Fruit fly (Drosophila melanogaster) whole organism, embryonic: ENCODE measurements around the gene Pep.
A peak's percentile ranks its signal among the peaks of the same experiment; 100 is the strongest.

ENCODE experiments used
- Abd-B ChIP-seq: fragments of 200-800 bp; sonication (Bioruptor generic); optimal IDR thresholded peaks from 2 replicates; lab custom pipeline; 2018; ENCODE audit warnings: missing biosample characterization, mild to moderate bottlenecking, missing genetic modification characterization, moderate library complexity
- B-H1 ChIP-seq: fragments of 200-800 bp; sonication (Bioruptor generic); IDR thresholded peaks from 3 replicates; pipeline ENCODE4 v1.3.6; 2022; ENCODE audit warnings: missing biosample characterization, missing genetic modification characterization
- Bgb ChIP-seq: fragments of 200-800 bp; sonication (Bioruptor generic); IDR thresholded peaks from 2 replicates; pipeline ENCODE4 v1.3.6; 2022; ENCODE audit warnings: missing biosample characterization, missing genetic modification characterization; ENCODE audit not compliant: partially characterized antibody
- CG10274 ChIP-seq: fragments of 200-800 bp; sonication (Bioruptor generic); optimal IDR thresholded peaks from 3 replicates; lab custom pipeline; 2017; ENCODE audit warnings: missing biosample characterization, mild to moderate bottlenecking, missing genetic modification characterization
- CG10654 ChIP-seq: fragments of 200-800 bp; sonication (Bioruptor generic); optimal IDR thresholded peaks from 2 replicates; lab custom pipeline; 2016; ENCODE audit warnings: missing biosample characterization, missing genetic modification characterization
- CG14014 ChIP-seq: fragments of 200-800 bp; sonication (Bioruptor generic); IDR thresholded peaks from 2 replicates; pipeline ENCODE4 v1.3.6; 2022; ENCODE audit warnings: missing biosample characterization, missing genetic modification characterization
- CG14710 ChIP-seq: fragments of 200-800 bp; sonication (Bioruptor generic); optimal IDR thresholded peaks from 3 replicates; lab custom pipeline; 2019; ENCODE audit warnings: missing biosample characterization, mild to moderate bottlenecking, missing genetic modification characterization, moderate library complexity
- CG16779 ChIP-seq: fragments of 200-800 bp; sonication (Bioruptor generic); IDR thresholded peaks from 2 replicates; pipeline ENCODE4 v1.3.6; 2022; ENCODE audit warnings: missing biosample characterization, missing genetic modification characterization
- CG18764 ChIP-seq: fragments of 200-800 bp; sonication (Bioruptor generic); optimal IDR thresholded peaks from 3 replicates; lab custom pipeline; 2016; ENCODE audit warnings: missing biosample characterization, missing genetic modification characterization
- CG30020 ChIP-seq: fragments of 200-800 bp; optimal IDR thresholded peaks from 2 replicates; lab custom pipeline; 2019; ENCODE audit warnings: missing biosample characterization, mild to moderate bottlenecking, missing genetic modification characterization, moderate library complexity
- CG3065 ChIP-seq: fragments of 200-800 bp; sonication (Bioruptor generic); optimal IDR thresholded peaks from 2 replicates; lab custom pipeline; 2016; ENCODE audit warnings: missing biosample characterization, missing genetic modification characterization
- CG4360 ChIP-seq: fragments of 200-800 bp; sonication (Bioruptor generic); IDR thresholded peaks from 2 replicates; pipeline ENCODE4 v1.3.6; 2022; ENCODE audit warnings: missing biosample characterization, missing genetic modification characterization
- CG4854 ChIP-seq: fragments of 200-800 bp; sonication (Bioruptor generic); optimal IDR thresholded peaks from 2 replicates; lab custom pipeline; 2016; ENCODE audit warnings: missing biosample characterization, missing genetic modification characterization, inconsistent platforms
- CG5245 ChIP-seq: fragments of 200-800 bp; sonication (Bioruptor generic); optimal IDR thresholded peaks from 3 replicates; lab custom pipeline; 2016; ENCODE audit warnings: missing biosample characterization, missing genetic modification characterization
- CG6175 ChIP-seq: fragments of 200-800 bp; sonication (Bioruptor generic); IDR thresholded peaks from 3 replicates; pipeline ENCODE4 v1.3.6; 2022; ENCODE audit warnings: missing biosample characterization, missing genetic modification characterization
- CG6254 ChIP-seq: fragments of 200-800 bp; sonication (Bioruptor generic); optimal IDR thresholded peaks from 3 replicates; lab custom pipeline; 2017; ENCODE audit warnings: mild to moderate bottlenecking, missing biosample characterization, missing genetic modification reagents, missing genetic modification characterization
- CG7556 ChIP-seq: fragments of 200-800 bp; sonication (Bioruptor generic); optimal IDR thresholded peaks from 2 replicates; lab custom pipeline; 2017; ENCODE audit warnings: missing biosample characterization, mild to moderate bottlenecking, missing genetic modification characterization
- CG8359 ChIP-seq: fragments of 200-800 bp; sonication (Bioruptor generic); optimal IDR thresholded peaks from 2 replicates; lab custom pipeline; 2017; ENCODE audit warnings: missing biosample characterization, mild to moderate bottlenecking, missing genetic modification characterization, borderline replicate concordance
- Ets65A ChIP-seq: fragments of 200-800 bp; sonication (Bioruptor generic); peaks from one replicate; lab custom pipeline; 2016; ENCODE audit warnings: missing biosample characterization, missing genetic modification characterization
- Fer1 ChIP-seq: fragments of 200-800 bp; sonication (Bioruptor generic); optimal IDR thresholded peaks from 2 replicates; lab custom pipeline; 2017; ENCODE audit warnings: missing biosample characterization, mild to moderate bottlenecking, missing genetic modification characterization
- Fer3 ChIP-seq: fragments of 200-800 bp; sonication (Bioruptor generic); optimal IDR thresholded peaks from 2 replicates; lab custom pipeline; 2018; ENCODE audit warnings: missing biosample characterization, mild to moderate bottlenecking, missing genetic modification characterization, moderate library complexity
- Med ChIP-seq: fragments of 200-800 bp; sonication (Bioruptor generic); peaks from one replicate; lab custom pipeline; 2016; ENCODE audit warnings: missing biosample characterization, missing genetic modification characterization, mild to moderate bottlenecking, inconsistent platforms, moderate library complexity
- Myb ChIP-seq: fragments of 200-800 bp; sonication (Bioruptor generic); optimal IDR thresholded peaks from 2 replicates; lab custom pipeline; 2016; ENCODE audit warnings: missing biosample characterization, missing genetic modification characterization
- Oaz ChIP-seq: fragments of 200-800 bp; sonication (Bioruptor generic); IDR thresholded peaks from 2 replicates; pipeline ENCODE4 v1.3.6; 2022; ENCODE audit warnings: missing biosample characterization, missing genetic modification characterization
- Taf1 ChIP-seq: fragments of 200-800 bp; sonication (Bioruptor generic); IDR thresholded peaks from 2 replicates; pipeline ENCODE4 v1.3.6; 2022; ENCODE audit warnings: missing biosample characterization, missing genetic modification characterization
- ara ChIP-seq: fragments of 200-800 bp; sonication (Bioruptor generic); IDR thresholded peaks from 2 replicates; pipeline ENCODE4 v1.3.6; 2022; ENCODE audit warnings: missing biosample characterization, missing genetic modification characterization
- bsh ChIP-seq, 2 experiments: fragments of 200-800 bp; sonication (Bioruptor generic); optimal IDR thresholded peaks; 2 replicates each; lab custom pipeline; 2017 to 2018; ENCODE audit warnings: mild to moderate bottlenecking in 2 of 2, missing biosample characterization in 2 of 2, missing genetic modification characterization in 2 of 2, moderate library complexity in 1 of 2
- en ChIP-seq: fragments of 200-800 bp; sonication (Bioruptor generic); optimal IDR thresholded peaks from 2 replicates; lab custom pipeline; 2016; ENCODE audit warnings: missing biosample characterization, missing genetic modification characterization
- gro ChIP-seq: fragments of 200-800 bp; sonication (Bioruptor generic); optimal IDR thresholded peaks from 2 replicates; lab custom pipeline; 2016; ENCODE audit warnings: missing biosample characterization, missing genetic modification characterization
- gsb ChIP-seq: fragments of 200-800 bp; sonication (Bioruptor generic); IDR thresholded peaks from 2 replicates; pipeline ENCODE4 v1.3.6; 2022; ENCODE audit warnings: missing biosample characterization, missing genetic modification characterization
- gt ChIP-seq: fragments of 200-800 bp; sonication (Bioruptor generic); IDR thresholded peaks from 2 replicates; pipeline ENCODE4 v1.3.6; 2022; ENCODE audit warnings: missing biosample characterization, missing genetic modification characterization
- hkb ChIP-seq, 2 experiments: fragments of 200-800 bp in 1 of 2; fragments of >200 bp in 1 of 2; sonication (Bioruptor generic) in 1 of 2; IDR thresholded peaks in 1 of 2; optimal IDR thresholded peaks in 1 of 2; 2 replicates each; pipeline versions ENCODE4 v1.3.6 to Lab custom; 2017 to 2022; ENCODE audit warnings: missing biosample characterization in 1 of 2, missing genetic modification characterization in 1 of 2
- lilli ChIP-seq: fragments of 200-800 bp; sonication (Bioruptor generic); optimal IDR thresholded peaks from 3 replicates; lab custom pipeline; 2016; ENCODE audit warnings: missing biosample characterization, missing genetic modification characterization
- lmd ChIP-seq: fragments of 200-800 bp; sonication (Bioruptor generic); IDR thresholded peaks from 2 replicates; pipeline ENCODE4 v1.3.6; 2022; ENCODE audit warnings: missing biosample characterization, missing genetic modification characterization
- nom ChIP-seq: fragments of 200-800 bp; sonication (Bioruptor generic); optimal IDR thresholded peaks from 2 replicates; lab custom pipeline; 2017; ENCODE audit warnings: missing biosample characterization, missing genetic modification characterization, mild to moderate bottlenecking, moderate library complexity, missing genetic modification reagents
- prd ChIP-seq, 3 experiments: fragments of >200 bp in 2 of 3; fragments of 200-800 bp in 1 of 3; sonication (Bioruptor generic) in 1 of 3; optimal IDR thresholded peaks in 2 of 3; IDR thresholded peaks in 1 of 3; 2 replicates in 2 of 3; 3 replicates in 1 of 3; pipeline versions ENCODE4 v1.3.6 to Lab custom; 2017 to 2022; ENCODE audit warnings: missing biosample characterization in 1 of 3, missing genetic modification characterization in 1 of 3
- pzg ChIP-seq: fragments of 200-800 bp; sonication (Bioruptor generic); optimal IDR thresholded peaks from 3 replicates; lab custom pipeline; 2018; ENCODE audit warnings: missing biosample characterization, mild to moderate bottlenecking, missing genetic modification characterization, moderate library complexity
- ranshi ChIP-seq: fragments of 200-800 bp; sonication (Bioruptor generic); IDR thresholded peaks from 2 replicates; pipeline ENCODE4 v1.3.6; 2022; ENCODE audit warnings: missing biosample characterization, missing genetic modification characterization
- row ChIP-seq: fragments of 200-800 bp; sonication (Bioruptor generic); IDR thresholded peaks from 3 replicates; pipeline ENCODE4 v1.3.6; 2022; ENCODE audit warnings: missing biosample characterization, missing genetic modification characterization
- salm ChIP-seq: fragments of 200-800 bp; sonication (Bioruptor generic); optimal IDR thresholded peaks from 2 replicates; lab custom pipeline; 2018; ENCODE audit warnings: missing biosample characterization, mild to moderate bottlenecking, missing genetic modification characterization
- scrt ChIP-seq: fragments of 200-800 bp; sonication (Bioruptor generic); optimal IDR thresholded peaks from 2 replicates; lab custom pipeline; 2018; ENCODE audit warnings: missing biosample characterization, mild to moderate bottlenecking, missing genetic modification characterization, moderate library complexity
- sim ChIP-seq: fragments of 200-800 bp; sonication (Bioruptor generic); IDR thresholded peaks from 2 replicates; pipeline ENCODE4 v1.3.6; 2022; ENCODE audit warnings: missing biosample characterization, missing genetic modification characterization
- sima ChIP-seq: fragments of 200-800 bp; sonication (Bioruptor generic); optimal IDR thresholded peaks from 2 replicates; lab custom pipeline; 2016; ENCODE audit warnings: missing biosample characterization, missing genetic modification characterization
- stc ChIP-seq: fragments of 200-800 bp; sonication (Bioruptor generic); IDR thresholded peaks from 2 replicates; pipeline ENCODE4 v1.3.6; 2022; ENCODE audit warnings: missing biosample characterization, missing genetic modification characterization
- tin ChIP-seq: fragments of 200-800 bp; sonication (Bioruptor generic); optimal IDR thresholded peaks from 3 replicates; lab custom pipeline; 2016; ENCODE audit warnings: missing biosample characterization, missing genetic modification characterization
- vvl ChIP-seq: fragments of 200-800 bp; sonication (Bioruptor generic); IDR thresholded peaks from 2 replicates; pipeline ENCODE4 v1.3.6; 2022; ENCODE audit warnings: missing biosample characterization, missing genetic modification characterization

Pep gene

dm6 chr3L:17642017-17642416, 2.8 kb downstream of the Pep start:
- no peak for TF ChIP-seq bsh (GFP tag; optimal IDR thresholded peaks at IDR 0.05; lab: Kevin White, UChicago)
- TF ChIP-seq Myb (GFP tag; lab: Kevin White, UChicago), result no peak
- no peak for TF ChIP-seq row (GFP tag; lab: Robert Waterston, UW)
- peak; percentile 93 for TF ChIP-seq CG4360 (GFP tag; lab: Robert Waterston, UW)
- TF ChIP-seq CG6254 (GFP tag; lab: Kevin White, UChicago), result no peak
- TF ChIP-seq CG10654 (GFP tag; lab: Kevin White, UChicago), result no peak
- TF ChIP-seq, all 482 proteins: peak for 1

- TF ChIP-seq hkb (optimal IDR thresholded peaks at IDR 0.05; lab: Kevin White, UChicago) (no peak), hkb (GFP tag; IDR thresholded peaks at IDR 0.05; lab: Robert Waterston, UW) (no peak), CG18764 (GFP tag; lab: Kevin White, UChicago) (no peak), Med (GFP tag; lab: Kevin White, UChicago) (peak; percentile 69), Ets65A (peak; percentile 82), prd (optimal IDR thresholded peaks at IDR 0.05; lab: Kevin White, UChicago) (no peak), prd (GFP tag; IDR thresholded peaks at IDR 0.05; lab: Robert Waterston, UW) (0 out of 3 replicates have a peak, but pooled peaks have one; percentile 22)
Measured at dm6 chr3L:17638649-17639048, 6.2 kb downstream of the Pep start.

- TF ChIP-seq Taf1 (no peak), stc (GFP tag; lab: Robert Waterston, UW) (no peak), gt (GFP tag; lab: Robert Waterston, UW) (no peak), sima (GFP tag; lab: Kevin White, UChicago) (no peak), salm (tag; lab: Kevin White, UChicago) (no peak), Bgb (no peak), CG10274 (GFP tag; lab: Kevin White, UChicago) (no peak), tin (GFP tag; lab: Kevin White, UChicago) (no peak), CG3065 (GFP tag; lab: Kevin White, UChicago) (no peak), en (GFP tag; lab: Kevin White, UChicago) (no peak), Fer1 (GFP tag; lab: Kevin White, UChicago) (no peak), pzg (GFP tag; lab: Kevin White, UChicago) (no peak)
Measured at dm6 chr3L:17637809-17638208, 7.0 kb downstream of the Pep start.

dm6 chr3L:17633142-17633541, 11.7 kb downstream of the Pep start, which contains the start of gene CG7497:
CG7497 (plus strand) TSS chr3L:17633449.
- TF ChIP-seq vvl (GFP tag; lab: Robert Waterston, UW), result peak; percentile 47; the same call in 1 of the 2 replicates
- TF ChIP-seq Abd-B, result no peak
- no peak for TF ChIP-seq CG8359
- TF ChIP-seq CG30020 (tag; lab: Kevin White, UChicago), result no peak
- TF ChIP-seq Med (GFP tag; lab: Kevin White, UChicago), result peak; percentile 58
- TF ChIP-seq sim, result no peak
- 0 out of 2 replicates have a peak, but pooled peaks have one; percentile 19 for TF ChIP-seq ara (GFP tag; lab: Robert Waterston, UW)
- TF ChIP-seq CG14014 (GFP tag; lab: Robert Waterston, UW), result no peak
- no peak for TF ChIP-seq CG16779
- peak; percentile 52 for TF ChIP-seq scrt (GFP tag; lab: Kevin White, UChicago)
- TF ChIP-seq Fer3 (tag; lab: Kevin White, UChicago), result no peak
- no peak for TF ChIP-seq CG4854 (GFP tag; lab: Kevin White, UChicago)
- TF ChIP-seq ranshi, result peak; percentile 35
- TF ChIP-seq gsb (GFP tag; lab: Robert Waterston, UW), result 0 out of 2 replicates have a peak, but pooled peaks have one; percentile 25
- 0 out of 3 replicates have a peak, but pooled peaks have one; percentile 48 for TF ChIP-seq CG6175
- TF ChIP-seq CG14710, result no peak
- TF ChIP-seq Oaz, result 0 out of 2 replicates have a peak, but pooled peaks have one; percentile 18
- no peak for TF ChIP-seq nom (GFP tag; lab: Kevin White, UChicago)
- no peak for TF ChIP-seq lilli
- TF ChIP-seq gro (GFP tag; lab: Kevin White, UChicago), result no peak
- TF ChIP-seq stc (GFP tag; lab: Robert Waterston, UW), result 0 out of 2 replicates have a peak, but pooled peaks have one; percentile 28
- TF ChIP-seq B-H1 (GFP tag; lab: Robert Waterston, UW), result no peak
- no peak for TF ChIP-seq CG7556 (GFP tag; lab: Kevin White, UChicago)
- no peak for TF ChIP-seq CG5245 (GFP tag; lab: Kevin White, UChicago)
- 0 out of 2 replicates have a peak, but pooled peaks have one; percentile 6 for TF ChIP-seq lmd (GFP tag; lab: Robert Waterston, UW)
